Worm (Caenorhabditis elegans): Measurements from ENCODE around the gene fbxa-35.

The fbxa-35 gene

DNA sequence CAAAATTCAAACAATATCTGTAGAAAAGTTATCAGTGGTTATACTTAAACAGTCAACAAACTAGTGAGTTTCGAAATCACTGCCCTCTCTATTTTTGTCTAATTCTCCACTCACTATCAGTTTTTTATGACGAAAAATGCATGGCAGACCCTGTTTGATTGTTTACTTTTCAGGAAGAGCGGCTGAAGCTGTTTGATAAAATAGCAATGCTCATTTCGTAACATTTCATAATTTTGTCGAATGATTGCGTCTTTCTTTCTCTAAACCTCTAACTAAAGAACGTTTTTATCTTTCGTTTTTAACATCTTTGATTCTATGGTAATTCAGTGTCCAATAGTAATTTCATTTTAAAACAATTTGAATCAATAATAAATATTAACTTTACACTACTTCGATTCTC is 16.3 kb upstream of the fbxa-35 start:
- TF ChIP-seq K09A11.1 (tag; optimal IDR thresholded peaks at IDR 0.05; ENCODE audit: insufficient read depth): no peak
- peak; percentile 43 for TF ChIP-seq elt-2 (tag; optimal IDR thresholded peaks at IDR 0.05)
- peak; percentile 45 for TF ChIP-seq pqm-1 (tag; optimal IDR thresholded peaks at IDR 0.05)

DNA sequence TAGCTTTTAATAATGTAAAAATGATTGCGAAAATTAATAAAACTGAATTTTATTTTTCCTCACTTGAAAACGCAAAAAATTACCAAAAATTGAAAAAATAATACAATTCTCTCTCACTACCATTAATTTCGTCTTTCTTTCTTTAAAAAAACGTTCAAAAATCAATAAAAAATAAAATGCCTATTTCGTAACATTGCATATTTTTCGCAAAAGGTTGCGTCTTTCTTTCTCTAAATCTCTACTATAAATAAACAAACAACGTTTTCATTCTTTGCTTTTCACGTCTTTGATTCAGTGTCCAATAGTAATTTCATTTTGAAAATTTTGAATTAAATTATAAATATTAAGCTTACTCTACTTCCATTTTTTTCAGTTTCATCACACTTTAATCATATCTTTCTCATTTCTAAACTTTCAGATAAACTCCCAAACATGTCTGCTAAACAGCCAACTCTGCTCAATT is 10.9 kb upstream of the fbxa-35 start, which contains the start of gene fbxa-37:
Gene fbxa-37, plus strand, starts transcription at position 413 of the 463 bp plus-strand sequence.
- no peak for TF ChIP-seq fkh-6 (tag; optimal IDR thresholded peaks at IDR 0.05)
- no peak for TF ChIP-seq fkh-10 (GFP tag; optimal IDR thresholded peaks at IDR 0.05)
- no peak for TF ChIP-seq pqm-1 (tag; optimal IDR thresholded peaks at IDR 0.05)
- no peak for TF ChIP-seq syd-9 (tag; optimal IDR thresholded peaks at IDR 0.05)
- no peak for TF ChIP-seq ceh-45 (GFP tag; IDR thresholded peaks at IDR 0.05)
- no peak for TF ChIP-seq ceh-19 (GFP tag; optimal IDR thresholded peaks at IDR 0.05)
- TF ChIP-seq che-1 (tag; optimal IDR thresholded peaks at IDR 0.05): no peak
- no peak for TF ChIP-seq hlh-15 (tag; optimal IDR thresholded peaks at IDR 0.05)
- TF ChIP-seq hlh-13 (GFP tag; optimal IDR thresholded peaks at IDR 0.05): no peak
- TF ChIP-seq ceh-48 (tag; optimal IDR thresholded peaks at IDR 0.05): no peak
- TF ChIP-seq gmeb-2 (tag; optimal IDR thresholded peaks at IDR 0.05): no peak
- no peak for TF ChIP-seq lim-6 (tag; optimal IDR thresholded peaks at IDR 0.05)
- no peak for TF ChIP-seq ama-1 (optimal IDR thresholded peaks at IDR 0.05)

DNA sequence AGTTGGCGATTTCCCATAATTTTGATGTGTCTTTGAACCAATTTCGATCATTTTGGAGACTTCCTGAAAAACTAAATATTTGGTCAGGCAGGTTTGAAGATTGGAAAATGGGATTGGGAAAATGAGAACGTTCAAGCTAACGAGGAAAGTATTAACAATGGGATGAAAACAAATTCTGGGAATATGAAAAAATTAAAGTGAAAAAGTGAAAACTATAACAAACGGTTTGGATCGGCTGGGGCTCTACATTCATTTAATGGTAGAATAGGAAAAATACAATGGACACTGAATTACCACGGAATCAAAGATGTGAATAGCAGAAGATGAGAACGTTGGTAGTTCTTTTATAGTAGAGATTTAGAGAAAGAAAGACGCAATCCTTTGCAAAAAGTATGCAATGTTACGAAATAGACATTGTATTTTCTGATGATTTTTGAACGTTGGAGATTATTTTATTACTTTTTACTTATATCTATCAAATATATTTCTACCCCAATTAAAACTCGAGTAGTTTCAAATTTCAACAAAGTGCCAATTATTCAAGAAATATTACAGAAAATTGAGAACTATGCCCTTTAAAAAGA is 6.9 kb upstream of the fbxa-35 start, which contains the start of gene fbxa-50:
Gene fbxa-50, minus strand, starts transcription at position 51 of the 584 bp plus-strand sequence.
- no peak for TF ChIP-seq nfya-1 (tag; optimal IDR thresholded peaks at IDR 0.05)

ce11 chrIII:1289139-1289538 is 6.3 kb upstream of the fbxa-35 start:
- peak; percentile 96 for TF ChIP-seq elt-2 (tag; optimal IDR thresholded peaks at IDR 0.05)
- TF ChIP-seq fax-1 (tag; optimal IDR thresholded peaks at IDR 0.05): no peak
- no peak for TF ChIP-seq dmd-4 (tag; optimal IDR thresholded peaks at IDR 0.05; ENCODE audit: borderline replicate concordance)
- no peak for TF ChIP-seq ztf-16 (tag; optimal IDR thresholded peaks at IDR 0.05)

- TF ChIP-seq ref-2 (tag; optimal IDR thresholded peaks at IDR 0.05): no peak
- TF ChIP-seq ceh-22 (tag; optimal IDR thresholded peaks at IDR 0.05): no peak
Measured at ce11 chrIII:1293135-1293534, 2.3 kb upstream of the fbxa-35 start, which contains the start of gene fbxa-36. TSS of gene fbxa-36 (minus strand) at chrIII:1293235.

- TF ChIP-seq lim-6 (tag; optimal IDR thresholded peaks at IDR 0.05) (no peak), hlh-6 (tag; optimal IDR thresholded peaks at IDR 0.05) (no peak), dve-1 (tag; optimal IDR thresholded peaks at IDR 0.05) (no peak), ceh-22 (tag; optimal IDR thresholded peaks at IDR 0.05) (no peak), nfya-1 (tag; optimal IDR thresholded peaks at IDR 0.05) (no peak), fkh-10 (GFP tag; optimal IDR thresholded peaks at IDR 0.05) (no peak), tbx-7 (tag; optimal IDR thresholded peaks at IDR 0.05) (no peak), ceh-2 (tag; optimal IDR thresholded peaks at IDR 0.05) (no peak), pat-9 (tag; optimal IDR thresholded peaks at IDR 0.05) (no peak), dmd-4 (tag; optimal IDR thresholded peaks at IDR 0.05; ENCODE audit: borderline replicate concordance) (no peak), elt-2 (tag; optimal IDR thresholded peaks at IDR 0.05) (no peak), hlh-30 (tag; optimal IDR thresholded peaks at IDR 0.05; ENCODE audit: insufficient read depth) (no peak)
Measured at ce11 chrIII:1297604-1298003, 2.1 kb downstream of the fbxa-35 start, which contains the start of gene fbxa-28. TSS of gene fbxa-28 (plus strand) at chrIII:1297904.

ce11 chrIII:1303414-1303813 is 7.9 kb downstream of the fbxa-35 start, which contains the start of gene fbxa-75:
TSS of gene fbxa-75 (plus strand) at chrIII:1303714.
- TF ChIP-seq ceh-31 (tag; optimal IDR thresholded peaks at IDR 0.05) (no peak), fkh-6 (tag; optimal IDR thresholded peaks at IDR 0.05) (no peak), hlh-30 (tag; optimal IDR thresholded peaks at IDR 0.05; ENCODE audit: insufficient read depth) (no peak), hlh-15 (tag; optimal IDR thresholded peaks at IDR 0.05) (no peak), odd-2 (tag; optimal IDR thresholded peaks at IDR 0.05) (no peak), C08G9.2 (tag; optimal IDR thresholded peaks at IDR 0.05) (no peak), dmd-4 (tag; optimal IDR thresholded peaks at IDR 0.05; ENCODE audit: borderline replicate concordance) (no peak), ceh-45 (GFP tag; IDR thresholded peaks at IDR 0.05) (no peak), elt-2 (tag; optimal IDR thresholded peaks at IDR 0.05) (no peak), ceh-30 (tag; optimal IDR thresholded peaks at IDR 0.05) (no peak), ceh-24 (tag; optimal IDR thresholded peaks at IDR 0.05) (no peak), pag-3 (tag; optimal IDR thresholded peaks at IDR 0.05; ENCODE audit: borderline replicate concordance) (no peak), nhr-232 (tag; optimal IDR thresholded peaks at IDR 0.05) (no peak), eyg-1 (tag; optimal IDR thresholded peaks at IDR 0.05) (no peak), T23F11.4 (GFP tag; optimal IDR thresholded peaks at IDR 0.05) (no peak), hlh-8 (tag; optimal IDR thresholded peaks at IDR 0.05) (no peak), pax-1 (tag; optimal IDR thresholded peaks at IDR 0.05) (no peak)

All from whole organism, late embryonic.